Worm (Caenorhabditis elegans) whole organism, L2 larva: ENCODE results near the gene Y32B12B.2.

ENCODE experiments used
- F13H6.1 ChIP-seq: sonication (generic microtip); optimal IDR thresholded peaks from 2 replicates; lab custom pipeline; 2016; ENCODE audit warnings: missing genetic modification characterization, missing compliant biosample characterization
- Y55F3AM.14 ChIP-seq: fragments of 200-800 bp; sonication (Bioruptor generic); optimal IDR thresholded peaks from 2 replicates; lab custom pipeline; 2018; ENCODE audit warnings: mild to moderate bottlenecking, missing genetic modification characterization, missing compliant biosample characterization
- alr-1 ChIP-seq: fragments of 150-350 bp; optimal IDR thresholded peaks from 2 replicates; lab custom pipeline; 2014; ENCODE audit warnings: missing biosample characterization, missing genetic modification characterization
- aly-2 ChIP-seq: fragments of 150-350 bp; optimal IDR thresholded peaks from 2 replicates; lab custom pipeline; 2014; ENCODE audit warnings: missing biosample characterization, missing genetic modification characterization
- ama-1 ChIP-seq: fragments of 150-350 bp; optimal IDR thresholded peaks from 2 replicates; lab custom pipeline; 2018; ENCODE audit warnings: inconsistent platforms
- blmp-1 ChIP-seq: sonication (generic microtip); optimal IDR thresholded peaks from 2 replicates; lab custom pipeline; 2017; ENCODE audit warnings: missing genetic modification characterization, mild to moderate bottlenecking, missing compliant biosample characterization, antibody characterized with exemption, moderate library complexity; ENCODE audit not compliant: insufficient read depth
- ceh-82 ChIP-seq: fragments of 150-350 bp; optimal IDR thresholded peaks from 2 replicates; lab custom pipeline; 2014; ENCODE audit warnings: missing biosample characterization, missing genetic modification characterization
- dmd-4 ChIP-seq: sonication (generic microtip); optimal IDR thresholded peaks from 2 replicates; lab custom pipeline; 2017; ENCODE audit warnings: missing biosample characterization, missing genetic modification characterization
- elt-3 ChIP-seq: sonication (generic microtip); optimal IDR thresholded peaks from 2 replicates; lab custom pipeline; 2017; ENCODE audit warnings: missing biosample characterization, missing genetic modification characterization
- fos-1 ChIP-seq: fragments of 150-350 bp; optimal IDR thresholded peaks from 2 replicates; lab custom pipeline; 2014; ENCODE audit warnings: missing biosample characterization, missing genetic modification characterization
- gmeb-1 ChIP-seq: fragments of 150-350 bp; optimal IDR thresholded peaks from 2 replicates; lab custom pipeline; 2014; ENCODE audit warnings: missing biosample characterization, missing genetic modification characterization
- lin-13 ChIP-seq: fragments of 150-350 bp; optimal IDR thresholded peaks from 2 replicates; lab custom pipeline; 2014; ENCODE audit warnings: missing biosample characterization, missing genetic modification reagents, missing genetic modification characterization
- lin-39 ChIP-seq: fragments of 150-350 bp; optimal IDR thresholded peaks from 2 replicates; lab custom pipeline; 2014; ENCODE audit warnings: missing biosample characterization, missing genetic modification reagents, missing genetic modification characterization
- mbf-1 ChIP-seq: sonication (generic microtip); optimal IDR thresholded peaks from 2 replicates; lab custom pipeline; 2017; ENCODE audit warnings: missing biosample characterization, missing genetic modification characterization
- mdl-1 ChIP-seq, 2 experiments: fragments of 150-350 bp in 1 of 2; sonication (generic microtip) in 1 of 2; optimal IDR thresholded peaks; 2 replicates each; lab custom pipeline; 2017; ENCODE audit warnings: missing biosample characterization in 2 of 2, missing genetic modification characterization in 2 of 2
- nhr-10 ChIP-seq: sonication (generic microtip); optimal IDR thresholded peaks from 2 replicates; lab custom pipeline; 2017; ENCODE audit warnings: missing biosample characterization, missing genetic modification characterization
- nhr-11 ChIP-seq: fragments of 150-350 bp; optimal IDR thresholded peaks from 2 replicates; lab custom pipeline; 2014; ENCODE audit warnings: missing biosample characterization, missing genetic modification characterization
- nhr-12 ChIP-seq: fragments of 150-350 bp; optimal IDR thresholded peaks from 2 replicates; lab custom pipeline; 2014; ENCODE audit warnings: missing biosample characterization, missing genetic modification characterization
- nhr-129 ChIP-seq: fragments of 150-350 bp; optimal IDR thresholded peaks from 2 replicates; lab custom pipeline; 2014; ENCODE audit warnings: missing biosample characterization, missing genetic modification characterization
- nhr-21 ChIP-seq: fragments of 150-350 bp; optimal IDR thresholded peaks from 2 replicates; lab custom pipeline; 2014; ENCODE audit warnings: missing biosample characterization, missing genetic modification characterization
- nhr-25 ChIP-seq: fragments of 150-350 bp; sonication (generic microtip); optimal IDR thresholded peaks from 3 replicates; lab custom pipeline; 2014; ENCODE audit warnings: missing biosample characterization, missing genetic modification characterization
- nhr-77 ChIP-seq: fragments of 150-350 bp; optimal IDR thresholded peaks from 2 replicates; lab custom pipeline; 2014; ENCODE audit warnings: missing biosample characterization, missing genetic modification characterization
- sem-4 ChIP-seq: fragments of 150-350 bp; optimal IDR thresholded peaks from 2 replicates; lab custom pipeline; 2014; ENCODE audit warnings: missing biosample characterization, missing genetic modification reagents, missing genetic modification characterization
- skn-1 ChIP-seq: sonication (generic microtip); optimal IDR thresholded peaks from 2 replicates; lab custom pipeline; 2017; ENCODE audit warnings: missing biosample characterization, missing genetic modification characterization
- sma-3 ChIP-seq: sonication (generic microtip); optimal IDR thresholded peaks from 2 replicates; lab custom pipeline; 2016; ENCODE audit warnings: missing genetic modification reagents, missing genetic modification characterization, missing compliant biosample characterization
- sma-9 ChIP-seq, 2 experiments: fragments of 150-350 bp in 1 of 2; sonication (generic microtip) in 1 of 2; optimal IDR thresholded peaks; 2 replicates each; lab custom pipeline; 2014 to 2016; ENCODE audit warnings: missing genetic modification characterization in 2 of 2, mild to moderate bottlenecking in 1 of 2, missing biosample characterization in 1 of 2, missing compliant biosample characterization in 1 of 2, missing genetic modification reagents in 1 of 2, moderate library complexity in 1 of 2
- snpc-4 ChIP-seq: fragments of 150-350 bp; optimal IDR thresholded peaks from 2 replicates; lab custom pipeline; 2014; ENCODE audit warnings: missing biosample characterization, missing genetic modification characterization
- unc-55 ChIP-seq: fragments of 150-350 bp; sonication (generic microtip); optimal IDR thresholded peaks from 3 replicates; lab custom pipeline; 2014; ENCODE audit warnings: missing biosample characterization, missing genetic modification reagents, missing genetic modification characterization
- unc-62 ChIP-seq: fragments of 150-350 bp; optimal IDR thresholded peaks from 2 replicates; lab custom pipeline; 2014; ENCODE audit warnings: missing biosample characterization, missing genetic modification reagents, missing genetic modification characterization
- ztf-11 ChIP-seq: sonication (generic microtip); optimal IDR thresholded peaks from 2 replicates; lab custom pipeline; 2017; ENCODE audit warnings: missing biosample characterization, missing genetic modification characterization
- ztf-4 ChIP-seq: fragments of 150-350 bp; optimal IDR thresholded peaks from 2 replicates; lab custom pipeline; 2014; ENCODE audit warnings: missing biosample characterization, missing genetic modification characterization

The Y32B12B.2 gene

DNA sequence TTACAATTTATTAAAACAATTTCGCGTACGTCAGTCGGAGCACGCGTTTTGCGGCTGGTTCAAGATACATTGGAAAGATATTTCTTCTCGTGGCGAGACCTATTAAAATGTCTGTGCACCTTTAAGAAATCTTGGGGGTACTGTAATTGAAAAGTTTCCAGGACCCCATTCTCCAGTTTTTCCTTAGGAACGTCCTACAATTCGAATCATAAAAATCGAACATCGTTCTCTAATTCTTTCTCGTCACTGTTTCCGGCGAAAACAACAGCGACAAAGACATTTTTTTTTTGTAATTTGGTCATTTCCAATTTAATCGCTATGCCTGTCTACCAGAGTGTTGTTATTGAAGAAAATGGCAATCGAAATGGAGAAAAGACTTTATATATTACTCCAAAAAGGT, 1.5 kb upstream of the Y32B12B.2 start, which contains the start of gene Y32B12B.1:
TSS of gene Y32B12B.1 (plus strand) at position 301 of the 400 bp plus-strand sequence.
- no peak for TF ChIP-seq lin-39 (tag; lab: Kevin White, UChicago)
- no peak for TF ChIP-seq fos-1 (tag; lab: Kevin White, UChicago)
- TF ChIP-seq ceh-82 (tag; lab: Kevin White, UChicago): no peak
- TF ChIP-seq mbf-1: no peak
- TF ChIP-seq nhr-11: no peak
- TF ChIP-seq lin-13 (GFP tag; lab: Kevin White, UChicago): no peak
- TF ChIP-seq nhr-10 (tag; lab: Kevin White, UChicago): no peak
- TF ChIP-seq skn-1 (tag; lab: Kevin White, UChicago): no peak
- no peak for TF ChIP-seq mdl-1 (tag; optimal IDR thresholded peaks at IDR 0.05; lab: Kevin White, UChicago)
- TF ChIP-seq blmp-1: no peak
- no peak for TF ChIP-seq elt-3 (tag; lab: Kevin White, UChicago)
- no peak for TF ChIP-seq alr-1 (tag; lab: Kevin White, UChicago)
- no peak for TF ChIP-seq snpc-4 (tag; lab: Kevin White, UChicago)

DNA sequence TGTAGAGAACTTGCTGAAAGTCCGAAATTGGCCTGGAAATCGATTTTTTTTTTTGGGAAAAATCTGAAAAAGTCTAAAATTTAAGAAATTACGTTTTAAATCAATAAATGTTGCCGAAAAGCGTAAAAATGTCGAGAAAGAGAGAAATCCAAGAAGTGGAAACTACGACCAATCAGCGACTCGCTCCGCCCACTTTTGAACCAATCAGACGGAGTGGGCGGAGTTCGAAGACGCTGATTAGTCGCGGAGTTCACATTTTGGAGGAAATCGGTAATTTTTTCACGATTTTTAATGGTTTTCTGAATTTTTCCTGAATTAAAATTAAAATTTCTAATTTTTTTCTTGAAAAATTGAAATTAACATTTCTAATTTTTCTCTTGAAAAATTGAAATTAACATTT, 1.5 kb downstream of the Y32B12B.2 start:
- TF ChIP-seq aly-2 (tag; lab: Kevin White, UChicago): no peak
- TF ChIP-seq ztf-4 (tag; lab: Kevin White, UChicago): no peak
- TF ChIP-seq fos-1 (tag; lab: Kevin White, UChicago): no peak
- no peak for TF ChIP-seq blmp-1
- no peak for TF ChIP-seq unc-55 (GFP tag; lab: Kevin White, UChicago)
- TF ChIP-seq ama-1 (lab: Kevin White, UChicago): no peak
- TF ChIP-seq nhr-25 (tag; lab: Kevin White, UChicago): no peak
- TF ChIP-seq alr-1 (tag; lab: Kevin White, UChicago): no peak
- TF ChIP-seq Y55F3AM.14 (GFP tag; lab: Kevin White, UChicago): no peak
- no peak for TF ChIP-seq sma-9 (GFP tag; optimal IDR thresholded peaks at IDR 0.05; lab: Kevin White, UChicago)
- no peak for TF ChIP-seq sma-9 (tag; optimal IDR thresholded peaks at IDR 0.05; lab: Kevin White, UChicago)
- TF ChIP-seq F13H6.1: no peak
- no peak for TF ChIP-seq nhr-129
- no peak for TF ChIP-seq nhr-12 (tag; lab: Kevin White, UChicago)
- TF ChIP-seq nhr-21 (tag; lab: Kevin White, UChicago): no peak
- no peak for TF ChIP-seq dmd-4 (tag; lab: Kevin White, UChicago)

DNA sequence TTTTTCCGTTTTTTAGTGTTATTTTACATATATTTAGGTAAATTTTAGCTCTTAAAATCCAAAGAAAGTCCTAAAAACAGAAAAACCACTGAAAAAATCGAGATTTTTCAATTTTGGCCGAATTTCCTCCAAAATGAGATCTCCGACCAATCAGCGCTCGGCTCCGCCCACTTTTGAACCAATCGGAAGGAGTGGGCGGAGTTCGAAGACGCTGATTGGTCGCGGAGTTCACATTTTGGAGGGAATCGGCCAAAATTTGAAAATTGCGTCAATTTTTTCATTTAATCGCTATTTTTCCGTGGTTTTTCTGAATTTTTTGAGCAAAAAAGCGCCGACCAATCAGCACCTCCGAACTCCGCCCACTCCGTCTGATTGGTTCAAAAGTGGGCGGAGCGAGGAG, 2.5 kb downstream of the Y32B12B.2 start:
- TF ChIP-seq sma-9 (GFP tag; optimal IDR thresholded peaks at IDR 0.05; lab: Kevin White, UChicago) (no peak), sma-9 (tag; optimal IDR thresholded peaks at IDR 0.05; lab: Kevin White, UChicago) (no peak), dmd-4 (tag; lab: Kevin White, UChicago) (no peak), sma-3 (no peak)

DNA sequence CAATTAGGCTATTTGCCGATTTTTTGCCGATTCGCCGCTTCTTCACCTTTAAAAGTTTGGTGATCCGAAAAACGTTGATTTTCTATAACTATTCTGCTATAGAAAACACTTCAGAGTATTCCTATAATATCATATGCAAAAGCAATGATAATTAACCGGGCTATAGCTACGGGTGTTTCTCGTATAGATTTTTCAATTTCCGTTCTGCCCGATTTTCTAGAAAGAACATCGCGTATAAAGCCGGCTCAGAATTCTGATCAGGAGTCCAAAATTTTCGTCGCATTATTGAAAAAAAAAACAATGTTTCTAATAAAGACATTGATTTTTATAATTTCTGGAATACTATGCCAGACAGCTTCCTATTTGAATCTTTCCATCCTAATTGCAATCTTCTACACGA, 12.5 kb downstream of the Y32B12B.2 start, which contains the start of gene srbc-65:
TSS of gene srbc-65 (plus strand) at position 301 of the 400 bp plus-strand sequence.
- no peak for TF ChIP-seq nhr-129
- TF ChIP-seq Y55F3AM.14 (GFP tag; lab: Kevin White, UChicago): no peak
- no peak for TF ChIP-seq snpc-4 (tag; lab: Kevin White, UChicago)
- no peak for TF ChIP-seq nhr-21 (tag; lab: Kevin White, UChicago)
- no peak for TF ChIP-seq gmeb-1 (tag; lab: Kevin White, UChicago)
- no peak for TF ChIP-seq ztf-11 (tag; lab: Kevin White, UChicago)
- no peak for TF ChIP-seq ama-1 (lab: Kevin White, UChicago)
- no peak for TF ChIP-seq sma-9 (GFP tag; optimal IDR thresholded peaks at IDR 0.05; lab: Kevin White, UChicago)
- no peak for TF ChIP-seq sma-9 (tag; optimal IDR thresholded peaks at IDR 0.05; lab: Kevin White, UChicago)
- TF ChIP-seq dmd-4 (tag; lab: Kevin White, UChicago): no peak
- TF ChIP-seq nhr-77 (tag; lab: Kevin White, UChicago): no peak
- TF ChIP-seq F13H6.1: no peak
- no peak for TF ChIP-seq sem-4 (tag; lab: Kevin White, UChicago)
- TF ChIP-seq nhr-10 (tag; lab: Kevin White, UChicago): no peak
- no peak for TF ChIP-seq unc-62 (GFP tag; lab: Kevin White, UChicago)
- TF ChIP-seq aly-2 (tag; lab: Kevin White, UChicago): no peak
- TF ChIP-seq, all 48 proteins: peak for 0

DNA sequence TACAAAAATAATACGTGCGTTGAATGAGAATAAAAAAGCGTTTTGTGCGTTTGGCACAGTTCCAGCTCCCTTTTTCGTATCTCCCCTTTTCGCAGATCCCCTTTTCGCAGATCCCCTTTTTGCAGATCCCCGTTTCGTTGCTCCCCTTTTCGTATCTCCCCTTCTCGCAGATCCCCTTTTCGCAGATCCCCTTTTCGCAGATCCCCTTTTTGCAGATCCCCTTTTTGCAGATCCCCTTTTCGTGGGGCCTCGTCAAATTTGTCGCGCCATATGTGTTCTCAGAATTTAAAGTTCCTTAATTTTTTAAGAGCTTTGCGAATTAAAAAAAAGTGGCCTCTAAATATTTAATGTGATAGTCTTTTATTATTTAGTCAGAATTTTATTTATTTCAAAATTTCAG, 14.7 kb downstream of the Y32B12B.2 start, which contains the start of gene Y32B12B.4:
TSS of gene Y32B12B.4 (plus strand) at position 399 of the 400 bp plus-strand sequence.
- TF ChIP-seq Y55F3AM.14 (GFP tag; lab: Kevin White, UChicago) (no peak), alr-1 (tag; lab: Kevin White, UChicago) (no peak), nhr-10 (tag; lab: Kevin White, UChicago) (no peak), snpc-4 (tag; lab: Kevin White, UChicago) (no peak), nhr-21 (tag; lab: Kevin White, UChicago) (no peak), dmd-4 (tag; lab: Kevin White, UChicago) (no peak)
- TF ChIP-seq, all 48 proteins: peak for 0
